Worm (Caenorhabditis elegans) whole organism, mixed stage, embryonic: ENCODE measurements around the gene npr-18.

Experiments used
- cnd-1 ChIP-seq: fragments of 200-800 bp; sonication (Bioruptor generic); optimal IDR thresholded peaks from 2 replicates; lab custom pipeline; 2018; ENCODE audit warnings: mild to moderate bottlenecking, missing genetic modification characterization, missing compliant biosample characterization
- lin-13 ChIP-seq: fragments of 150-350 bp; optimal IDR thresholded peaks from 2 replicates; lab custom pipeline; 2014; ENCODE audit warnings: missing biosample characterization, missing genetic modification characterization
- pha-4 ChIP-seq: fragments of 150-350 bp; optimal IDR thresholded peaks from 2 replicates; lab custom pipeline; 2018; ENCODE audit warnings: missing biosample characterization, missing genetic modification reagents, missing genetic modification characterization

DNA sequence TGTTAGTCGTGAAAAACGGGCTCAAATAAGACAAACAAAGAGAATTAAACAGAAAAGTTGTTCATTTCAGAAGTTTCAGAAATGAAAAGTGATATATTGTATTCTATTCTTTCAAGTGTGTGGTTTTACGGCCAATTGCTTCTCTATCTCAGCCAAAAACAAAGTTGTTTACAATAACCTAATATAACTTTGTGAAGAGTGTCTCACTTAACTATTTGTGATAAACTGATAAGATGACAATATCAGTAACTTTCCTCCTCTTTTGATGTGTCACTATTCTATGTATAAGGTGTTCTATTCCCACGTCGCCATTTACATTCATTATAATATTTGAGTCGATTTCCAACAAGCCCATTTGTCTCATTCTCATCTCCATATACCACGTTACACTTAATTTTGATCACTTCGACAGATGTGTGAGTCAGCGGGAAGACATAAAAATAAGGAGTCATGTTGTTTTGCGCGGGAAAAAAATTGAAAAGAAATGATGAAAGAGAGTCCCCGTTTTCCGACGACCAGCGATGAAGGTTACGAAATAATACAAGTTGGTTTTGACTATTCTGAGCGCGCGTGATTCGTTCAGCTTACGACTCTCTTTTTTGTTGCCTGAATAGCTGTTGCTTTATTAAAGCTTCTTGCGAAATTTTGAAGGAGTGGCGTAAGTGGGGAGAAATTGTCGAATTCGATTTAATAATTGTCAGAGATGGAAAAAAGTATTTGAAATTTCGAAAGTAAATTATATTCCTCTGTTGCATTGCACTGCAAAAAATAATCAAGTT lies 14.9 kb downstream of the npr-18 start:
- TF ChIP-seq pha-4 (tag; lab: Kevin White, UChicago) (no peak), lin-13 (tag; lab: Kevin White, UChicago) (no peak), cnd-1 (no peak)
